Worm (Caenorhabditis elegans): ENCODE measurements around the gene unc-3.
A peak's percentile ranks its signal among the peaks of the same experiment; 100 is the strongest.

unc-3 gene

DNA sequence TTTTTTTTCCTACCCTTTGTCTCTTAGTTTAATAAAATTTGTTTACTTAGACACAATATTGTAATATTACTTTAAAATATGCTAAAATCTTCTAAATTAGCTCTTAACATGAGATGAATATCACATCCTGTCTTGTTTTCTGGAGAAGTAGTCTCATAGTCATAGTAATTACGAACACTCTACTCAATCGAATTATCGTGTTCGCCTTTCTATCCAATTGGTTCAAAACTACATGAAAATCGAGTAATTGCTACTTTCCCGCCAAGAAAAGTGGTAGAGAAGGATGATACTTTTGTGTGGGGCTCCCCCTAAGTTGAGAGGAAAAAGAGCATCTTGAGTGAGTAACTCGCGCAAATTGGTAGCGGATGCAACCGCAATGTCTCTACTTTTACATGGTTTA is 4.8 kb downstream of the unc-3 start:
- no peak for TF ChIP-seq alr-1 (tag; optimal IDR thresholded peaks at IDR 0.05)
- TF ChIP-seq aly-2 (tag; optimal IDR thresholded peaks at IDR 0.05) = no peak
- TF ChIP-seq nhr-129 (tag; optimal IDR thresholded peaks at IDR 0.05) = no peak
- no peak for TF ChIP-seq fos-1 (tag; optimal IDR thresholded peaks at IDR 0.05)
- no peak for TF ChIP-seq mdl-1 (tag; optimal IDR thresholded peaks at IDR 0.05)
- TF ChIP-seq nhr-10 (tag; optimal IDR thresholded peaks at IDR 0.05) = no peak
- TF ChIP-seq ceh-16 (tag; optimal IDR thresholded peaks at IDR 0.05) = no peak
- TF ChIP-seq lin-39 (tag; optimal IDR thresholded peaks at IDR 0.05) = no peak
- TF ChIP-seq lsy-2 (tag; optimal IDR thresholded peaks at IDR 0.05) = no peak
- no peak for TF ChIP-seq ztf-1 (GFP tag; conservative IDR thresholded peaks at IDR 0.05)
- no peak for TF ChIP-seq R02D3.7 (tag; optimal IDR thresholded peaks at IDR 0.05)
- TF ChIP-seq mbf-1 (tag; optimal IDR thresholded peaks at IDR 0.05) = no peak
- TF ChIP-seq crh-2 (tag; optimal IDR thresholded peaks at IDR 0.05) = no peak
- TF ChIP-seq snpc-4 (tag; optimal IDR thresholded peaks at IDR 0.05) = no peak

DNA sequence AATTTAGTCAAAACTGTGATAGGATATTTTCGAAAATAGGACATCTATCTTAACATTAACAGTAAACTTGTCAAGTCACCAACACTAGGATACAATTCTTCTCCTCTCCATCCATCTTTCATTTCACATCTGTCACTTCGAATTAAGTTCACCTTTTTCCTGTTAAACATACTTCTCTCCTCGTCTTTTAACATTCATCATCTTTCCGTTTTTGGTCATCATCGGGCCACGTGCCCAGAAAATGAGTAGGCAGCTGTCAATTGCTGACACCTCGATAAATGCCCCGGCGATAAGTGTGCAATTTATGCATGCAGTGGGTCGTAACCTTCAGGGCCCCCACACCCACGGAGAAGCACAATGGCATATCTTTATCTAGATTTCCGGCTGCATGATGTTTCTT is 6.8 kb downstream of the unc-3 start:
- no peak for TF ChIP-seq nhr-12 (tag; optimal IDR thresholded peaks at IDR 0.05)
- no peak for TF ChIP-seq nhr-11 (tag; optimal IDR thresholded peaks at IDR 0.05)
- peak in 1 of 2 experiments; percentile 29 for TF ChIP-seq mdl-1 (tag; optimal IDR thresholded peaks at IDR 0.05)
- TF ChIP-seq nhr-23 (tag; optimal IDR thresholded peaks at IDR 0.05) = no peak
- no peak for TF ChIP-seq mbf-1 (tag; optimal IDR thresholded peaks at IDR 0.05)
- no peak for TF ChIP-seq nhr-237 (tag; optimal IDR thresholded peaks at IDR 0.05)
- no peak for TF ChIP-seq nhr-77 (tag; optimal IDR thresholded peaks at IDR 0.05)
- no peak for TF ChIP-seq nhr-129 (tag; optimal IDR thresholded peaks at IDR 0.05)
- TF ChIP-seq peb-1 (tag; optimal IDR thresholded peaks at IDR 0.05) = no peak
- peak; percentile 27 for TF ChIP-seq mab-5 (tag; optimal IDR thresholded peaks at IDR 0.05)
- no peak for TF ChIP-seq ztf-11 (tag; optimal IDR thresholded peaks at IDR 0.05)
- peak; percentile 67 for TF ChIP-seq sma-3 (GFP tag; optimal IDR thresholded peaks at IDR 0.05)
- TF ChIP-seq C34F6.9 (tag; optimal IDR thresholded peaks at IDR 0.05) = no peak
- TF ChIP-seq blmp-1 (tag; optimal IDR thresholded peaks at IDR 0.05; ENCODE audit: insufficient read depth) = no peak
- TF ChIP-seq ceh-16 (tag; optimal IDR thresholded peaks at IDR 0.05) = no peak
- TF ChIP-seq snpc-4 (tag; optimal IDR thresholded peaks at IDR 0.05) = no peak
- peak; percentile 43 for TF ChIP-seq nhr-21 (tag; optimal IDR thresholded peaks at IDR 0.05)
- TF ChIP-seq ama-1 (optimal IDR thresholded peaks at IDR 0.05) = no peak
- peak; percentile 83 for TF ChIP-seq sma-9 (GFP tag; optimal IDR thresholded peaks at IDR 0.05)
- TF ChIP-seq sma-9 (tag; optimal IDR thresholded peaks at IDR 0.05) = no peak
- no peak for TF ChIP-seq unc-62 (GFP tag; optimal IDR thresholded peaks at IDR 0.05)
- TF ChIP-seq R02D3.7 (tag; optimal IDR thresholded peaks at IDR 0.05) = no peak

ce11 chrX:14783434-14784142 is 10.2 kb downstream of the unc-3 start:
- peak; percentile 57 for TF ChIP-seq sma-3 (GFP tag; optimal IDR thresholded peaks at IDR 0.05)
- TF ChIP-seq zag-1 (tag; optimal IDR thresholded peaks at IDR 0.05) = no peak
- TF ChIP-seq crh-2 (tag; optimal IDR thresholded peaks at IDR 0.05) = peak; percentile 40
- no peak for TF ChIP-seq unc-62 (GFP tag; optimal IDR thresholded peaks at IDR 0.05)
- TF ChIP-seq nhr-77 (tag; optimal IDR thresholded peaks at IDR 0.05) = no peak
- TF ChIP-seq fos-1 (tag; optimal IDR thresholded peaks at IDR 0.05) = peak; percentile 89
- no peak for TF ChIP-seq nhr-25 (tag; optimal IDR thresholded peaks at IDR 0.05)
- TF ChIP-seq nhr-21 (tag; optimal IDR thresholded peaks at IDR 0.05) = peak; percentile 42
- no peak for TF ChIP-seq elt-1 (tag; optimal IDR thresholded peaks at IDR 0.05)
- no peak for TF ChIP-seq dmd-4 (tag; optimal IDR thresholded peaks at IDR 0.05)
- no peak for TF ChIP-seq nhr-6 (tag; optimal IDR thresholded peaks at IDR 0.05)
- TF ChIP-seq aly-2 (tag; optimal IDR thresholded peaks at IDR 0.05) = no peak
- no peak for TF ChIP-seq mbf-1 (tag; optimal IDR thresholded peaks at IDR 0.05)
- no peak for TF ChIP-seq nhr-11 (tag; optimal IDR thresholded peaks at IDR 0.05)
- TF ChIP-seq sma-9 (GFP tag; optimal IDR thresholded peaks at IDR 0.05) = peak; percentile 72
- no peak for TF ChIP-seq sma-9 (tag; optimal IDR thresholded peaks at IDR 0.05)
- peak; percentile 20 for TF ChIP-seq nhr-129 (tag; optimal IDR thresholded peaks at IDR 0.05)
- TF ChIP-seq nhr-10 (tag; optimal IDR thresholded peaks at IDR 0.05) = no peak
- no peak for TF ChIP-seq nhr-237 (tag; optimal IDR thresholded peaks at IDR 0.05)
- TF ChIP-seq peb-1 (tag; optimal IDR thresholded peaks at IDR 0.05) = no peak
- no peak for TF ChIP-seq ztf-11 (tag; optimal IDR thresholded peaks at IDR 0.05)
- peak in 1 of 2 experiments; percentile 47 for TF ChIP-seq mdl-1 (tag; optimal IDR thresholded peaks at IDR 0.05)
- TF ChIP-seq ceh-16 (tag; optimal IDR thresholded peaks at IDR 0.05) = no peak
- no peak for TF ChIP-seq ZK546.5 (tag; optimal IDR thresholded peaks at IDR 0.05)
- TF ChIP-seq unc-55 (GFP tag; optimal IDR thresholded peaks at IDR 0.05) = no peak
- no peak for TF ChIP-seq blmp-1 (tag; optimal IDR thresholded peaks at IDR 0.05; ENCODE audit: insufficient read depth)
- no peak for TF ChIP-seq R02D3.7 (tag; optimal IDR thresholded peaks at IDR 0.05)
